Worm (Caenorhabditis elegans) whole organism, midembryonic: ENCODE measurements around the gene Y69A2AR.31.

Experiments used
- T22C8.4 ChIP-seq: fragments of 200-800 bp; sonication (Bioruptor generic); IDR thresholded peaks from 2 replicates; pipeline ENCODE4 v1.3.6; 2022; ENCODE audit warnings: missing genetic modification characterization, missing compliant biosample characterization
- cog-1 ChIP-seq: sonication (generic microtip); optimal IDR thresholded peaks from 2 replicates; lab custom pipeline; 2016; ENCODE audit warnings: missing genetic modification characterization, missing compliant biosample characterization
- flt-1 ChIP-seq: fragments of 200-800 bp; sonication (Bioruptor generic); IDR thresholded peaks from 2 replicates; pipeline ENCODE4 v1.3.6; 2022; ENCODE audit warnings: missing genetic modification characterization, missing compliant biosample characterization
- klf-2 ChIP-seq: fragments of 200-800 bp; sonication (Bioruptor generic); conservative IDR thresholded peaks from 2 replicates; pipeline ENCODE4 v1.3.6; 2022; ENCODE audit warnings: missing genetic modification reagents, missing genetic modification characterization, missing compliant biosample characterization
- med-1 ChIP-seq: sonication (generic microtip); optimal IDR thresholded peaks from 2 replicates; lab custom pipeline; 2017; ENCODE audit warnings: missing genetic modification characterization, mild to moderate bottlenecking, missing compliant biosample characterization, antibody characterized with exemption, missing genetic modification reagents; ENCODE audit not compliant: insufficient read depth
- ref-1 ChIP-seq: fragments of 200-800 bp; sonication (Bioruptor generic); conservative IDR thresholded peaks from 2 replicates; pipeline ENCODE4 v1.3.6; 2022; ENCODE audit warnings: missing genetic modification reagents, missing genetic modification characterization, missing compliant biosample characterization
- tab-1 ChIP-seq: fragments of 200-800 bp; sonication (Bioruptor generic); IDR thresholded peaks from 2 replicates; pipeline ENCODE4 v1.3.6; 2022; ENCODE audit warnings: missing genetic modification characterization, missing compliant biosample characterization
- ztf-23 ChIP-seq: fragments of 200-800 bp; sonication (Bioruptor generic); IDR thresholded peaks from 2 replicates; pipeline ENCODE4 v1.3.6; 2022; ENCODE audit warnings: missing genetic modification reagents, missing genetic modification characterization, missing compliant biosample characterization
- ztf-29 ChIP-seq: fragments of 200-800 bp; sonication (Bioruptor generic); IDR thresholded peaks from 2 replicates; pipeline ENCODE4 v1.3.6; 2022; ENCODE audit warnings: missing genetic modification reagents, missing genetic modification characterization, missing compliant biosample characterization

The Y69A2AR.31 gene

DNA sequence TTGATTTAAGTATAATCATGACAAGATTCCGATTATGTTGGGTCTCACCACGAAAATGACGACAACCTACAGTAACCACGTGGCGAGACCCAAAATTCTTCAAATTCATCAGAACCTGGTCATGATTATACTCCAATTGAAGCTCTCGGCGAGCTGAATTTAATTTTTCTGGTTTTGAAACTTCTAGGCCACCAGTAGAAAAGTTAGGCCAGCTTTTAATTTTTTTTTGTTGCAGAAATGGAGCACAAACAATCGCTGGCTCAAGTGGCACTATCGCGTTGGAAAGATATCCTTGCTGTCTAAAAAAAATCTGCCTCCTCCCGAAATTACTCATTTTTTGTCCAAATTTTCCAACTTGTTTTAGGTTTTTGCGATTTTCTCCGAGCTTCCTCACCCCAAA lies 57.2 kb downstream of the Y69A2AR.31 start:
- TF ChIP-seq cog-1 (tag; lab: Kevin White, UChicago) (no peak), tab-1 (no peak), flt-1 (no peak), med-1 (no peak), klf-2 (GFP tag; lab: Robert Waterston, UW) (no peak), ref-1 (GFP tag; lab: Robert Waterston, UW) (no peak), ztf-23 (GFP tag; lab: Robert Waterston, UW) (no peak), ztf-29 (no peak), T22C8.4 (GFP tag; lab: Robert Waterston, UW) (no peak)

DNA sequence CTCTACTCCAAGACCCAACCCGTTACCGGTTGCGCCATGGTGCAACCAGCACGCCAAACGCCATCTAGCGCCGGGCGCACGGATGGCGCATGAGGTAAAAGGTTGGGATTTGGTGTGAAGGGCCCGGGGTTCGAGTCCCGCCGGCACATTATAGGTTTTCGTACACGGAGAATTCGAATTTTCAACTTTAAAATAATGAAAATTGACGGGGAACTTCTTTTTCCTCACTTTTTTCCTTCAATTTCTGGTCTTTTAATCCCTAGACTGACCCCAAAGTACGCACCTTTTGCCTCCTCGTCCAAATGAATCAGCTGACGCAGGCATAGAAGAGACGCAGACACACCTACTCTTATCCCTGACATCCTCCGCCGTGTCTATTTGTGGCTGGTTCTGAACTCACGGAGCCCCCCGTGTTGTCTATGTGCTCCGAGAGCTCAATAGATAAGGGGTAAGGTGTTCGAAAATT lies 60.2 kb downstream of the Y69A2AR.31 start:
- no peak for TF ChIP-seq flt-1
- TF ChIP-seq med-1 = no peak
- no peak for TF ChIP-seq ref-1 (GFP tag; lab: Robert Waterston, UW)
- TF ChIP-seq klf-2 (GFP tag; lab: Robert Waterston, UW) = no peak
- TF ChIP-seq ztf-23 (GFP tag; lab: Robert Waterston, UW) = no peak
- no peak for TF ChIP-seq tab-1
- no peak for TF ChIP-seq cog-1 (tag; lab: Kevin White, UChicago)
- no peak for TF ChIP-seq T22C8.4 (GFP tag; lab: Robert Waterston, UW)
- no peak for TF ChIP-seq ztf-29

DNA sequence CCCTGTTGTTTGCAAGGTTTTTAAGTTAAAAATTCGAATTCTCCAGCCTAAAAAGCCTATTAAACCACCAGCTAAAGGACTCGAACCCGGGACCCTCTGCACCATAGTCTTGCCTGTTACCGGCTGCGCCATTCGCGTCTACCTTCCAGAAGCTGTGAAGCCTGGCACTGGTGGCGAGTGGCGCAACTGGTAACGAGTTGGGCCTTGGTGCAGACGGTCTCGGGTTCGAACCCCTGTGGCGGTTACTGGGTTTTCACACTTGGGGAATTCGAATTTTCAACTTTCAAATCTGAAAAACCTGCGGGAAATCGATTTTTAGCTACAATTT lies 61.0 kb downstream of the Y69A2AR.31 start:
- TF ChIP-seq cog-1 (tag; lab: Kevin White, UChicago) = no peak
- no peak for TF ChIP-seq med-1
- TF ChIP-seq flt-1 = no peak
- TF ChIP-seq ztf-29 = no peak
- no peak for TF ChIP-seq ref-1 (GFP tag; lab: Robert Waterston, UW)
- TF ChIP-seq ztf-23 (GFP tag; lab: Robert Waterston, UW) = no peak
- TF ChIP-seq T22C8.4 (GFP tag; lab: Robert Waterston, UW) = no peak
- TF ChIP-seq klf-2 (GFP tag; lab: Robert Waterston, UW) = no peak
- TF ChIP-seq tab-1 = no peak

DNA sequence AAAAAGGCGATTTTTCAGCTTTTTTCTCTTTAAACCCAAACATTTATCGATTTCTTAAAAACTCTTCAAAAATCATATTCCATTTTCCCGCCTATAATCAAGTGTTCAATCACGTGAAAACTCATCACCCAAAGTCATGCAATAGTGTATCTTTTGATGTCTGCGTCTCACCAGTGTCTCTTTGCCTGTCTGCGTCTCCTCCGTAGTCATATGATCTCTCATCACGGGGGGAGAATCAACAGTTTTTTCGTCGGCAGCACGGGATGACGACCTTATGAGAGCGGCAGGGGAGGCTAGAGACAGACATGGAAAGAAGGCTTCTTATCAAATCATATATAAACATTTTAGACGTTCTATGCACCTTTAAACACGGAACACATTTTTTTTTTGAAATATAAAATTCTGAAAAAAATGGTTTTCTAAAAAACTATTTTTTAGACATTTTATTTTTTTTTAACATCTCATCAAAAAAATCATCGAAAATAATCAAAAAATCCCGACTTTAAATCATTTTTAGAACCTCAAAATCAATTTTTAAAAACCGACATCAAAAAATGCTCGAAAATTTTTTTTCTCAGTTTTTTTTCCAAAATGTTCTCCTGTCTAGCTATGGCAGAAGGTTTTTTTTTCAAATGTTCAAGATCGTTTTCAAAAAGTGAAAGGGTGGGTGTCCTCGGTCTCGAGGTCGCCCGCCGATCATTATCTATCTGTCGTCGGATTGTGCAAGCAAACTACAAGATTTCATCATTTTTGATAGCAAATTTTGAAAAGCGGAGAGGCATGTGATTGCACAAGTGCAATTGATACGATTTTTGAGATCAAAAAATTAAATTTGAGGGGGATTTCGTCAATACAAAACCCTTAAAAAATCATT lies 61.6 kb downstream of the Y69A2AR.31 start:
- TF ChIP-seq flt-1 (peak; percentile 49; the same call in 1 of the 2 replicates), ztf-23 (GFP tag; lab: Robert Waterston, UW) (0 out of 2 replicates have a peak, but pooled peaks have one; percentile 54), tab-1 (no peak), klf-2 (GFP tag; lab: Robert Waterston, UW) (0 out of 2 replicates have a peak, but pooled peaks have one; percentile 9), cog-1 (tag; lab: Kevin White, UChicago) (peak; percentile 43), T22C8.4 (GFP tag; lab: Robert Waterston, UW) (peak; percentile 7; the same call in 1 of the 2 replicates), ref-1 (GFP tag; lab: Robert Waterston, UW) (no peak), ztf-29 (no peak), med-1 (no peak)

DNA sequence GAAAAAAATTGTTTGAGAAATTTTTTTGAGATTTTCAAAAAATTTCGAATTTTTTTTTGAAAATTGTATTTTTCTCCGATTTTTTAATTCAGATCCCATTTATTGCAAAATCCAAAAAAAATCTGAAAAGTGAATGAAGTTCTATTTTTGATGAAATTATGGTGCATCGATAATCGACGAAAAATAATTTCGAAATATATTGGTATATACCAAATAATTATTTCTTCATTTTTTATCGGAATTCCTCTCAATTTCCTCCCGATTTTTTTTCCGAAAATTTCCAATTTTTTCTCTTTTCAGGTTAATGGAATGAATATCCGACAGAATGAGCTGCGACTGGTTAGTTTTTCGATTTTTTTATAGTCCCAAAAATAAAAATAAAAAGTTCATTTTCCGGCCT lies 63.0 kb downstream of the Y69A2AR.31 start, which contains the start of gene epg-9:
TSS of gene epg-9 (plus strand) at position 301 of the 400 bp plus-strand sequence.
- TF ChIP-seq ref-1 (GFP tag; lab: Robert Waterston, UW) (no peak), T22C8.4 (GFP tag; lab: Robert Waterston, UW) (no peak), tab-1 (no peak), ztf-23 (GFP tag; lab: Robert Waterston, UW) (no peak), klf-2 (GFP tag; lab: Robert Waterston, UW) (no peak), ztf-29 (no peak), cog-1 (tag; lab: Kevin White, UChicago) (no peak), flt-1 (no peak), med-1 (no peak)
